Worm (Caenorhabditis elegans): ENCODE data around the gene Y59H11AM.4.

Gene Y59H11AM.4

DNA sequence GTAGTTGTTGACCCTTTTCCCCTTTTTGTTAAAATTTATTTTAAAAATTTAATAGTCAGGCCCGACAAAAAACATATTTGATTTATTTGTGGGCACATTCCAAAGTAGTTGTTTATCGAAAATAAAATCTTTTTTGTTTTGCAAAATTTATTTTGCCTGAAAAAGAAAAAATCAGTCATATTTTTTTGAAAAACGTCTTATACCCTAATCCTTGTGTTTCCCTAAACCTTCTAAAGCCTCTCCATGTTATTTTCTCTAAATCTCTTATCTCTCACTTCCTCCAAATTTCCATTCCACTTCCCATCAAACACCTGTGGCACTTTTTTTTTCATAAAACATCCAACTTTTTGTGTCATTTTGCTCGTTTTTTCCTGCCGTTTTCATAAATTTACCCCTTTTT is 38.1 kb upstream of the Y59H11AM.4 start:
- TF ChIP-seq hlh-30 (tag; optimal IDR thresholded peaks at IDR 0.05; ENCODE audit: insufficient read depth), result no peak
- TF ChIP-seq fax-1 (tag; optimal IDR thresholded peaks at IDR 0.05), result no peak
- no peak for TF ChIP-seq fkh-6 (tag; optimal IDR thresholded peaks at IDR 0.05)

DNA sequence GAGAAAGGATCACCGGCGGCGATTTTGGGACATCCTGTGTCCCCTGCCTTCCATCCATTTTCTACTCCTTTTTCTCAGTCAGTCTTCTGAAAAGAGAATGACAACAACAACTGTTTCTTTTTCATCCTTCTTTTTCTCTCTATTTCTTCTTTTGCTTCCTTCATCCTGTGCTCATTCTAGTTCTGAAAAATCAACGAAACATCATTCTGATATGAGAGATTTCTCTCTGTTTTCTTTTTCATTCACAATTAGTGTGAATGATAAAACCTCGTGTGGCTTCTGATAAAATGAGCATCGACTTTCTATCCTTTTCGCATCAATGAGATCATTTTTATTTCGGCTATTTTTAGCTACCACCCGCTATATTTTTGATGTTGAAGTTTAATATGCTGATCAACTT is 35.1 kb upstream of the Y59H11AM.4 start:
- no peak for TF ChIP-seq ttx-3 (tag; optimal IDR thresholded peaks at IDR 0.05)
- TF ChIP-seq ceh-31 (tag; optimal IDR thresholded peaks at IDR 0.05), result no peak
- no peak for TF ChIP-seq T23F11.4 (GFP tag; optimal IDR thresholded peaks at IDR 0.05)
- TF ChIP-seq hlh-13 (GFP tag; optimal IDR thresholded peaks at IDR 0.05), result no peak
- no peak for TF ChIP-seq fkh-10 (GFP tag; optimal IDR thresholded peaks at IDR 0.05)
- no peak for TF ChIP-seq Y22D7AL.16 (tag; optimal IDR thresholded peaks at IDR 0.05)
- TF ChIP-seq hlh-15 (tag; optimal IDR thresholded peaks at IDR 0.05), result no peak
- TF ChIP-seq ceh-45 (GFP tag; IDR thresholded peaks at IDR 0.05), result no peak
- TF ChIP-seq unc-55 (GFP tag; optimal IDR thresholded peaks at IDR 0.05), result peak; percentile 16
- TF ChIP-seq unc-3 (GFP tag; conservative IDR thresholded peaks at IDR 0.05), result no peak
- TF ChIP-seq unc-3 (tag; optimal IDR thresholded peaks at IDR 0.05), result no peak
- TF ChIP-seq syd-9 (tag; optimal IDR thresholded peaks at IDR 0.05), result no peak
- no peak for TF ChIP-seq ama-1 (optimal IDR thresholded peaks at IDR 0.05)
- TF ChIP-seq dmd-4 (tag; optimal IDR thresholded peaks at IDR 0.05; ENCODE audit: borderline replicate concordance), result no peak
- no peak for TF ChIP-seq lin-11 (tag; optimal IDR thresholded peaks at IDR 0.05)
- peak; percentile 63 for TF ChIP-seq ceh-18 (tag; optimal IDR thresholded peaks at IDR 0.05)

- TF ChIP-seq tbx-7 (tag; optimal IDR thresholded peaks at IDR 0.05), result no peak
- TF ChIP-seq ceh-31 (tag; optimal IDR thresholded peaks at IDR 0.05), result no peak
- no peak for TF ChIP-seq ceh-18 (tag; optimal IDR thresholded peaks at IDR 0.05)
These were observed 32.7 kb upstream of the Y59H11AM.4 start, which contains the start of gene Y59H11AR.10 for ce11 chrIV:8602877-8603276. Gene Y59H11AR.10 (plus strand): TSS chrIV:8603177.

DNA sequence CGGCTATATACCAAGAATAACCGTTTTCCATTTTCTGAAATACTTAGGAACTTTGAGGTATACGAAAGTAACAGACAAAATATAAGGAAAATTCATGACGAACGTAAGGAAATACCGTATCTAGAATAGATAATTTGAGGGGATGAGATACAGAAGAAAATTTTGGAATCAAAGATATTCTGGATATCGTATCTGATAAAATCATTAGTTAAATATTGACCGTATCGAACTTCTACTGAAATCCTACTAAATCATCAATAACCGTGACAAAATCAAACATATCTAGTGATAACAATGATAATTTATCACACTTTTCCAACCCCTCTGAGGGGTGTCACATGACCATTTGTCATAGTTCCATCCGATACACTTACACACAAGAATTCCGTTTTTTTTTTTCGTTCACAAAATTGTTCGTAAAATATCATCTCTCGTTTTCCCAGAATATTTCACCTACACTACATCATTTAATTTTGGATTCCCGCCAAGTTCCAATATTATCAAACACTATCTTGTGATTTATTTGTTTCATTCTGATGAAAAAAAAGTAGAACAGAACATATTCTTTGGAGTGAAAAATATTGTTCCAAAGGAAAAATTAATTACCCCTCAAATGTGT is 30.7 kb upstream of the Y59H11AM.4 start, which contains the start of gene Y59H11AR.4:
TSS of gene Y59H11AR.4 (minus strand) at position 51 of the 619 bp plus-strand sequence.
- no peak for TF ChIP-seq ceh-48 (tag; optimal IDR thresholded peaks at IDR 0.05)
- TF ChIP-seq C08G9.2 (tag; optimal IDR thresholded peaks at IDR 0.05), result no peak
- TF ChIP-seq C38D4.7 (GFP tag; optimal IDR thresholded peaks at IDR 0.05), result no peak
- TF ChIP-seq Y22D7AL.16 (tag; optimal IDR thresholded peaks at IDR 0.05), result no peak
- TF ChIP-seq fkh-10 (GFP tag; optimal IDR thresholded peaks at IDR 0.05), result no peak

ce11 chrIV:8597504-8597903 is 27.4 kb upstream of the Y59H11AM.4 start:
- peak; percentile 44 for TF ChIP-seq nfya-1 (tag; optimal IDR thresholded peaks at IDR 0.05)
- TF ChIP-seq che-1 (tag; optimal IDR thresholded peaks at IDR 0.05), result no peak
- peak; percentile 19 for TF ChIP-seq ceh-48 (tag; optimal IDR thresholded peaks at IDR 0.05)
- no peak for TF ChIP-seq K09A11.1 (tag; optimal IDR thresholded peaks at IDR 0.05; ENCODE audit: insufficient read depth)
- TF ChIP-seq npax-4 (tag; optimal IDR thresholded peaks at IDR 0.05), result no peak
- no peak for TF ChIP-seq ceh-30 (tag; optimal IDR thresholded peaks at IDR 0.05)
- no peak for TF ChIP-seq fkh-10 (GFP tag; optimal IDR thresholded peaks at IDR 0.05)
- TF ChIP-seq nhr-232 (tag; optimal IDR thresholded peaks at IDR 0.05), result no peak
- no peak for TF ChIP-seq ceh-6 (GFP tag; optimal IDR thresholded peaks at IDR 0.05)
- TF ChIP-seq hlh-15 (tag; optimal IDR thresholded peaks at IDR 0.05), result no peak
- TF ChIP-seq ceh-31 (tag; optimal IDR thresholded peaks at IDR 0.05), result no peak
- no peak for TF ChIP-seq pros-1 (tag; optimal IDR thresholded peaks at IDR 0.05)
- no peak for TF ChIP-seq ceh-2 (tag; optimal IDR thresholded peaks at IDR 0.05)
- no peak for TF ChIP-seq lim-6 (tag; optimal IDR thresholded peaks at IDR 0.05)
- no peak for TF ChIP-seq pat-9 (tag; optimal IDR thresholded peaks at IDR 0.05)
